Fruit fly (Drosophila melanogaster) whole organism, prepupa: ENCODE data around the gene RpS14a.

Experiments
- CG11762 ChIP-seq: fragments of 200-800 bp; sonication (Bioruptor generic); optimal IDR thresholded peaks from 3 replicates; lab custom pipeline; 2016; ENCODE audit warnings: missing biosample characterization, missing genetic modification characterization; ENCODE audit not compliant: insufficient read depth
- CG11902 ChIP-seq: fragments of 200-800 bp; sonication (Bioruptor generic); optimal IDR thresholded peaks from 3 replicates; lab custom pipeline; 2016; ENCODE audit warnings: missing biosample characterization, missing genetic modification characterization
- CG15336 ChIP-seq: fragments of 200-800 bp; sonication (Bioruptor generic); IDR thresholded peaks from 2 replicates; pipeline ENCODE4 v1.3.6; 2022; ENCODE audit warnings: missing biosample characterization, missing genetic modification characterization
- CG6163 ChIP-seq: fragments of 200-800 bp; sonication (Bioruptor generic); IDR thresholded peaks from 3 replicates; pipeline ENCODE4 v1.3.6; 2022; ENCODE audit warnings: missing biosample characterization, missing genetic modification characterization
- CG8119 ChIP-seq: fragments of 200-800 bp; sonication (Bioruptor generic); IDR thresholded peaks from 3 replicates; pipeline ENCODE4 v1.3.6; 2022; ENCODE audit warnings: missing biosample characterization, missing genetic modification characterization
- Hr38 ChIP-seq: sonication (Bioruptor generic); optimal IDR thresholded peaks from 2 replicates; lab custom pipeline; 2016; ENCODE audit warnings: missing biosample characterization, missing genetic modification characterization
- OdsH ChIP-seq: fragments of 200-800 bp; sonication (Bioruptor generic); optimal IDR thresholded peaks from 3 replicates; lab custom pipeline; 2016; ENCODE audit warnings: missing biosample characterization, missing genetic modification characterization
- achi ChIP-seq: fragments of 200-800 bp; sonication (Bioruptor generic); optimal IDR thresholded peaks from 3 replicates; lab custom pipeline; 2016; ENCODE audit warnings: missing biosample characterization, missing genetic modification characterization
- eg ChIP-seq: fragments of 200-800 bp; sonication (Bioruptor generic); IDR thresholded peaks from 3 replicates; pipeline ENCODE4 v1.3.6; 2022; ENCODE audit warnings: missing biosample characterization, missing genetic modification characterization
- lz ChIP-seq: fragments of 200-800 bp; sonication (Bioruptor generic); optimal IDR thresholded peaks from 3 replicates; lab custom pipeline; 2016; ENCODE audit warnings: missing biosample characterization, missing genetic modification characterization

- TF ChIP-seq CG11762 (GFP tag; lab: Kevin White, UChicago) (peak; percentile 82), achi (GFP tag; lab: Kevin White, UChicago) (peak; percentile 87), CG6163 (GFP tag; lab: Robert Waterston, UW) (peak; percentile 95), CG15336 (GFP tag; lab: Robert Waterston, UW) (peak; percentile 90), eg (peak; percentile 94), lz (GFP tag; lab: Kevin White, UChicago) (peak; percentile 86), Hr38 (no peak), CG11902 (GFP tag; lab: Kevin White, UChicago) (peak; percentile 76), CG8119 (GFP tag; lab: Robert Waterston, UW) (peak; percentile 90), OdsH (GFP tag; lab: Kevin White, UChicago) (peak; percentile 87)
Observed at dm6 chrX:7972363-7972942, 38.9 kb downstream of the RpS14a start.
